Fruit fly (Drosophila melanogaster) whole organism, adult: ENCODE results near the gene Coq5.

Experiments used
- CG11617 ChIP-seq: fragments of 200-800 bp; sonication (Bioruptor generic); optimal IDR thresholded peaks from 2 replicates; lab custom pipeline; 2017; ENCODE audit warnings: mild to moderate bottlenecking, missing biosample characterization, missing genetic modification reagents, missing genetic modification characterization
- CG1620 ChIP-seq: fragments of 200-800 bp; sonication (Bioruptor generic); optimal IDR thresholded peaks from 2 replicates; lab custom pipeline; 2016; ENCODE audit warnings: missing biosample characterization, missing genetic modification characterization
- CG5204 ChIP-seq: fragments of 200-800 bp; sonication (Bioruptor generic); optimal IDR thresholded peaks from 2 replicates; lab custom pipeline; 2016; ENCODE audit warnings: missing biosample characterization, missing genetic modification characterization
- CG7045 ChIP-seq: fragments of 200-800 bp; sonication (Bioruptor generic); optimal IDR thresholded peaks from 2 replicates; lab custom pipeline; 2017; ENCODE audit warnings: missing biosample characterization, mild to moderate bottlenecking, missing genetic modification characterization
- Clk ChIP-seq: fragments of 200-800 bp; sonication (Bioruptor generic); optimal IDR thresholded peaks from 2 replicates; lab custom pipeline; 2017; ENCODE audit warnings: missing biosample characterization, missing genetic modification characterization
- Crg-1 ChIP-seq: fragments of 200-800 bp; sonication (Bioruptor generic); optimal IDR thresholded peaks from 2 replicates; lab custom pipeline; 2016; ENCODE audit warnings: missing biosample characterization, missing genetic modification characterization
- Hr96 ChIP-seq: fragments of 200-800 bp; sonication (Bioruptor generic); optimal IDR thresholded peaks from 2 replicates; lab custom pipeline; 2016; ENCODE audit warnings: missing biosample characterization, missing genetic modification characterization
- bab1 ChIP-seq: fragments of 200-800 bp; sonication (Bioruptor generic); optimal IDR thresholded peaks from 3 replicates; lab custom pipeline; 2019; ENCODE audit warnings: missing biosample characterization, mild to moderate bottlenecking, missing genetic modification characterization, moderate library complexity
- cic ChIP-seq: fragments of 200-800 bp; sonication (Bioruptor generic); optimal IDR thresholded peaks from 2 replicates; lab custom pipeline; 2017; ENCODE audit warnings: missing biosample characterization, mild to moderate bottlenecking, missing genetic modification characterization, moderate library complexity
- cnc ChIP-seq, 2 experiments: fragments of >200 bp; optimal IDR thresholded peaks; 2 replicates each; lab custom pipeline; 2017
- kay ChIP-seq: fragments of 200-800 bp; sonication (Bioruptor generic); peaks from one replicate; lab custom pipeline; 2016; ENCODE audit warnings: missing biosample characterization, missing genetic modification characterization, borderline replicate concordance
- pad ChIP-seq: fragments of 200-800 bp; sonication (Bioruptor generic); optimal IDR thresholded peaks from 3 replicates; lab custom pipeline; 2017; ENCODE audit warnings: missing biosample characterization, missing genetic modification characterization, mild to moderate bottlenecking, moderate library complexity, missing genetic modification reagents

dm6 chrX:13149083-13149482, 45.3 kb downstream of the Coq5 start:
- TF ChIP-seq cnc (optimal IDR thresholded peaks at IDR 0.05; lab: Kevin White, UChicago): no peak
- TF ChIP-seq CG5204 (GFP tag; lab: Kevin White, UChicago): no peak
- no peak for TF ChIP-seq CG11617 (GFP tag; lab: Kevin White, UChicago)
- no peak for TF ChIP-seq CG1620 (GFP tag; lab: Kevin White, UChicago)
- no peak for TF ChIP-seq CG7045
- TF ChIP-seq pad (GFP tag; lab: Kevin White, UChicago): no peak
- TF ChIP-seq cic (GFP tag; lab: Kevin White, UChicago): no peak
- TF ChIP-seq Crg-1 (GFP tag; lab: Kevin White, UChicago): no peak
- no peak for TF ChIP-seq Clk (GFP tag; lab: Kevin White, UChicago)
- no peak for TF ChIP-seq kay (GFP tag; lab: Kevin White, UChicago)
- no peak for TF ChIP-seq bab1
- no peak for TF ChIP-seq Hr96 (GFP tag; lab: Kevin White, UChicago)
